Worm (Caenorhabditis elegans): ENCODE results near the gene F25B4.7.
A peak's percentile ranks its signal among the peaks of the same experiment; 100 is the strongest.

The F25B4.7 gene

ce11 chrV:5684534-5684933, 2.5 kb downstream of the F25B4.7 start, which contains the start of the genes hmgs-1 and F25B4.4 (continued):
- peak; percentile 90 for TF ChIP-seq swsn-7 (tag; optimal IDR thresholded peaks at IDR 0.05)
- TF ChIP-seq ceh-63 (GFP tag; optimal IDR thresholded peaks at IDR 0.05): no peak
- peak; percentile 92 to 93 for TF ChIP-seq efl-1 (optimal IDR thresholded peaks at IDR 0.05)
- TF ChIP-seq efl-1 (GFP tag; optimal IDR thresholded peaks at IDR 0.05 in 1 of 2): peak; percentile 82 to 98
- peak; percentile 28 for TF ChIP-seq aha-1 (tag; optimal IDR thresholded peaks at IDR 0.05)
- TF ChIP-seq lin-39 (tag; optimal IDR thresholded peaks at IDR 0.05): peak; percentile 84
- peak; percentile 84 for TF ChIP-seq nhr-11 (tag; optimal IDR thresholded peaks at IDR 0.05)
- TF ChIP-seq C16A3.4 (tag; optimal IDR thresholded peaks at IDR 0.05): peak; percentile 90
- no peak for TF ChIP-seq nhr-28 (tag; optimal IDR thresholded peaks at IDR 0.05)
- peak in 4 of 6 experiments; percentile 20 to 89 (median 75) for TF ChIP-seq elt-3 (tag; optimal IDR thresholded peaks at IDR 0.05)
- TF ChIP-seq ama-1 (optimal IDR thresholded peaks at IDR 0.05): peak; percentile 53
- peak; percentile 89 to 93 for TF ChIP-seq lin-35 (GFP tag; optimal IDR thresholded peaks at IDR 0.05)
- TF ChIP-seq pag-3 (tag; optimal IDR thresholded peaks at IDR 0.05; ENCODE audit: borderline replicate concordance, insufficient read depth): peak; percentile 35
- no peak for TF ChIP-seq pqm-1 (tag; optimal IDR thresholded peaks at IDR 0.05)
- no peak for TF ChIP-seq hlh-4 (tag; optimal IDR thresholded peaks at IDR 0.05)
- TF ChIP-seq elt-2 (tag; optimal IDR thresholded peaks at IDR 0.05): peak; percentile 25
- peak; percentile 85 for TF ChIP-seq nhr-90 (tag; optimal IDR thresholded peaks at IDR 0.05; ENCODE audit: poor library complexity)
- no peak for TF ChIP-seq nhr-12 (tag; optimal IDR thresholded peaks at IDR 0.05)
- no peak for TF ChIP-seq tlp-1 (tag; optimal IDR thresholded peaks at IDR 0.05)
- TF ChIP-seq zag-1 (tag; optimal IDR thresholded peaks at IDR 0.05): peak; percentile 21
- TF ChIP-seq alr-1 (tag; optimal IDR thresholded peaks at IDR 0.05; ENCODE audit: borderline replicate concordance): no peak
- no peak for TF ChIP-seq C34B4.2 (tag; optimal IDR thresholded peaks at IDR 0.05)
- peak; percentile 84 for TF ChIP-seq skn-1 (tag; optimal IDR thresholded peaks at IDR 0.05)
- TF ChIP-seq unc-130 (tag; optimal IDR thresholded peaks at IDR 0.05): peak; percentile 94
- TF ChIP-seq fkh-4 (tag; optimal IDR thresholded peaks at IDR 0.05; ENCODE audit: borderline replicate concordance): peak; percentile 68
- peak; percentile 94 for TF ChIP-seq rnt-1 (tag; optimal IDR thresholded peaks at IDR 0.05)
- peak; percentile 89 for TF ChIP-seq dsc-1 (tag; optimal IDR thresholded peaks at IDR 0.05)
- peak; percentile 90 for TF ChIP-seq nhr-19 (GFP tag; conservative IDR thresholded peaks at IDR 0.05)
- peak; percentile 65 for TF ChIP-seq nhr-237 (tag; optimal IDR thresholded peaks at IDR 0.05)
- TF ChIP-seq nhr-84 (tag; optimal IDR thresholded peaks at IDR 0.05): no peak
- no peak for TF ChIP-seq unc-62 (GFP tag; optimal IDR thresholded peaks at IDR 0.05)
- peak; percentile 93 to 95 for TF ChIP-seq lsy-2 (tag; optimal IDR thresholded peaks at IDR 0.05)
- TF ChIP-seq ztf-11 (tag; optimal IDR thresholded peaks at IDR 0.05): peak in 1 of 2 experiments; percentile 73
- no peak for TF ChIP-seq unc-30 (tag; optimal IDR thresholded peaks at IDR 0.05)
- peak; percentile 74 for TF ChIP-seq egl-13 (tag; optimal IDR thresholded peaks at IDR 0.05)
- peak; percentile 84 to 86 (median 86) for TF ChIP-seq dpl-1 (GFP tag; optimal IDR thresholded peaks at IDR 0.05)
- peak; percentile 81 for TF ChIP-seq ceh-8 (GFP tag; optimal IDR thresholded peaks at IDR 0.05)
- peak; percentile 95 for TF ChIP-seq nhr-71 (tag; optimal IDR thresholded peaks at IDR 0.05)
- peak; percentile 89 for TF ChIP-seq isw-1 (GFP tag; IDR thresholded peaks at IDR 0.05)
- TF ChIP-seq sptf-1 (tag; optimal IDR thresholded peaks at IDR 0.05): no peak
- TF ChIP-seq pax-3 (tag; optimal IDR thresholded peaks at IDR 0.05): peak; percentile 82
- TF ChIP-seq Y116A8C.19 (tag; optimal IDR thresholded peaks at IDR 0.05; ENCODE audit: borderline replicate concordance): no peak
- TF ChIP-seq ztf-4 (tag; optimal IDR thresholded peaks at IDR 0.05): peak; percentile 46
- peak; percentile 71 for TF ChIP-seq hpl-2 (GFP tag; optimal IDR thresholded peaks at IDR 0.05)
- TF ChIP-seq aly-2 (tag; optimal IDR thresholded peaks at IDR 0.05): peak; percentile 89
- TF ChIP-seq snpc-4 (tag; optimal IDR thresholded peaks at IDR 0.05): peak; percentile 71
- peak; percentile 82 for TF ChIP-seq irx-1 (tag; optimal IDR thresholded peaks at IDR 0.05)
- peak; percentile 93 for TF ChIP-seq xbp-1 (tag; optimal IDR thresholded peaks at IDR 0.05)
- TF ChIP-seq lin-14 (GFP tag; optimal IDR thresholded peaks at IDR 0.05): peak; percentile 93
- peak; percentile 75 for TF ChIP-seq grh-1 (GFP tag; IDR thresholded peaks at IDR 0.05)
- peak; percentile 92 for TF ChIP-seq lin-15B (tag; optimal IDR thresholded peaks at IDR 0.05)
- TF ChIP-seq fkh-10 (GFP tag; optimal IDR thresholded peaks at IDR 0.05): peak; percentile 79
- peak; percentile 59 for TF ChIP-seq ceh-90 (tag; optimal IDR thresholded peaks at IDR 0.05)
